Worm (Caenorhabditis elegans): ENCODE results near the gene R02F2.8.

ce11 chrIII:5506023-5506597 is 11.0 kb upstream of the R02F2.8 start:
- no peak for TF ChIP-seq ceh-27 (GFP tag; optimal IDR thresholded peaks at IDR 0.05)
- TF ChIP-seq fkh-3 (tag; optimal IDR thresholded peaks at IDR 0.05), result peak; percentile 37
- TF ChIP-seq aptf-3 (GFP tag; IDR thresholded peaks at IDR 0.05), result no peak
- TF ChIP-seq attf-5 (GFP tag; optimal IDR thresholded peaks at IDR 0.05), result peak; percentile 22
- TF ChIP-seq ztf-28 (GFP tag; IDR thresholded peaks at IDR 0.05), result no peak
- peak; percentile 63 for TF ChIP-seq Y56A3A.18 (GFP tag; IDR thresholded peaks at IDR 0.05)
- no peak for TF ChIP-seq madf-8 (GFP tag; conservative IDR thresholded peaks at IDR 0.05)
- TF ChIP-seq F37B4.10 (GFP tag; IDR thresholded peaks at IDR 0.05), result no peak
- TF ChIP-seq ztf-25 (GFP tag; IDR thresholded peaks at IDR 0.05), result no peak
- TF ChIP-seq pha-4 (tag; optimal IDR thresholded peaks at IDR 0.05), result no peak
- peak; percentile 37; the same call in 1 of the 2 replicates for TF ChIP-seq mcd-1 (GFP tag; IDR thresholded peaks at IDR 0.05)
- no peak for TF ChIP-seq snpc-4 (GFP tag; optimal IDR thresholded peaks at IDR 0.05)
- TF ChIP-seq snpc-4 (tag; optimal IDR thresholded peaks at IDR 0.05), result peak in 1 of 4 experiments; percentile 12
- TF ChIP-seq let-526 (GFP tag; IDR thresholded peaks at IDR 0.05), result no peak
